Fruit fly (Drosophila melanogaster): ENCODE measurements around the gene D2hgdh.

Gene D2hgdh

dm6 chrX:2136831-2137452 is 4.3 kb upstream of the D2hgdh start (continued):
- TF ChIP-seq Nf-YB (GFP tag; optimal IDR thresholded peaks at IDR 0.05), result peak; percentile 93
- peak; percentile 100 for TF ChIP-seq Chrac-16 (GFP tag; optimal IDR thresholded peaks at IDR 0.05)
- peak; percentile 100 for TF ChIP-seq crc (GFP tag; optimal IDR thresholded peaks at IDR 0.05)
- TF ChIP-seq CG18619 (GFP tag; optimal IDR thresholded peaks at IDR 0.05), result peak; percentile 100
- peak in 1 of 2 experiments; percentile 59 for TF ChIP-seq Dfd (GFP tag; optimal IDR thresholded peaks at IDR 0.05)
- peak; percentile 100 for TF ChIP-seq CG17359 (tag; optimal IDR thresholded peaks at IDR 0.05)
- peak; percentile 100 for TF ChIP-seq Dad (GFP tag; optimal IDR thresholded peaks at IDR 0.05)
- TF ChIP-seq phol (tag; optimal IDR thresholded peaks at IDR 0.05), result peak; percentile 100
- peak; percentile 99 for TF ChIP-seq org-1 (GFP tag; optimal IDR thresholded peaks at IDR 0.05)
- peak; percentile 98 for TF ChIP-seq nom (GFP tag; optimal IDR thresholded peaks at IDR 0.05)
- peak; percentile 96 to 100 for TF ChIP-seq bsh (GFP tag; optimal IDR thresholded peaks at IDR 0.05)
- no peak for TF ChIP-seq inv (GFP tag; IDR thresholded peaks at IDR 0.05; ENCODE audit: partially characterized antibody)
- peak; percentile 99 for TF ChIP-seq luna (GFP tag; optimal IDR thresholded peaks at IDR 0.05)
- TF ChIP-seq Dip3 (GFP tag; optimal IDR thresholded peaks at IDR 0.05), result peak; percentile 100
- TF ChIP-seq Poxn (GFP tag; IDR thresholded peaks at IDR 0.05), result peak; percentile 99
- TF ChIP-seq ap (GFP tag; IDR thresholded peaks at IDR 0.05), result peak; percentile 100
- peak; percentile 96 for TF ChIP-seq CG10543 (GFP tag; optimal IDR thresholded peaks at IDR 0.05)
- peak; percentile 100 for TF ChIP-seq CG12299 (tag; optimal IDR thresholded peaks at IDR 0.05)
- peak; percentile 100 for TF ChIP-seq chm (GFP tag; IDR thresholded peaks at IDR 0.05)
- peak; percentile 100 for TF ChIP-seq fd3F (GFP tag; optimal IDR thresholded peaks at IDR 0.05)
- peak; percentile 100 for TF ChIP-seq Atf-2 (GFP tag; optimal IDR thresholded peaks at IDR 0.05)
- TF ChIP-seq tgo (GFP tag; IDR thresholded peaks at IDR 0.05), result peak; percentile 100
- peak; percentile 99 for TF ChIP-seq Bteb2 (GFP tag; optimal IDR thresholded peaks at IDR 0.05)
- TF ChIP-seq CG2889 (GFP tag; IDR thresholded peaks at IDR 0.05), result peak; percentile 100
- TF ChIP-seq CG11398 (GFP tag; optimal IDR thresholded peaks at IDR 0.05), result peak; percentile 100
- TF ChIP-seq CG8478 (optimal IDR thresholded peaks at IDR 0.05), result peak; percentile 95
- TF ChIP-seq exex (tag; optimal IDR thresholded peaks at IDR 0.05), result peak; percentile 97
- peak; percentile 100 for TF ChIP-seq CG11723 (GFP tag; optimal IDR thresholded peaks at IDR 0.05)
- TF ChIP-seq CG16813 (GFP tag; IDR thresholded peaks at IDR 0.05; ENCODE audit: partially characterized antibody), result 0 out of 3 replicates have a peak, but pooled peaks have one; percentile 39
- TF ChIP-seq CG30020 (tag; optimal IDR thresholded peaks at IDR 0.05), result peak; percentile 91
- peak; percentile 100 for TF ChIP-seq MTF-1 (GFP tag; optimal IDR thresholded peaks at IDR 0.05; ENCODE audit: borderline replicate concordance)
- peak; percentile 95 for TF ChIP-seq CG5180 (GFP tag; optimal IDR thresholded peaks at IDR 0.05)
- peak; percentile 99 for TF ChIP-seq CG6683 (GFP tag; optimal IDR thresholded peaks at IDR 0.05)
- peak; percentile 99 for TF ChIP-seq CG9876 (GFP tag; optimal IDR thresholded peaks at IDR 0.05)
- TF ChIP-seq CG3726 (GFP tag; IDR thresholded peaks at IDR 0.05), result peak; percentile 100
- peak; percentile 97 for TF ChIP-seq CG4360 (GFP tag; IDR thresholded peaks at IDR 0.05)
- TF ChIP-seq nmo (GFP tag; optimal IDR thresholded peaks at IDR 0.05), result peak; percentile 100
- TF ChIP-seq sug (tag; optimal IDR thresholded peaks at IDR 0.05), result peak; percentile 99
- peak; percentile 95 for TF ChIP-seq Nf-YC (tag; optimal IDR thresholded peaks at IDR 0.05)
- TF ChIP-seq fru (optimal IDR thresholded peaks at IDR 0.05), result no peak
- peak; percentile 100 for TF ChIP-seq peb (GFP tag; IDR thresholded peaks at IDR 0.05)
- TF ChIP-seq CG3838 (GFP tag; optimal IDR thresholded peaks at IDR 0.05), result peak; percentile 99
- TF ChIP-seq Kr (GFP tag; optimal IDR thresholded peaks at IDR 0.05), result peak; percentile 99
- peak; percentile 100 for TF ChIP-seq CG2202 (tag; optimal IDR thresholded peaks at IDR 0.05)
- TF ChIP-seq HLHmδ (GFP tag; optimal IDR thresholded peaks at IDR 0.05), result peak; percentile 21
- peak; percentile 100 for TF ChIP-seq ci (GFP tag; IDR thresholded peaks at IDR 0.05)
- no peak for TF ChIP-seq sc (optimal IDR thresholded peaks at IDR 0.05)
- peak; percentile 100 for TF ChIP-seq sc (GFP tag; optimal IDR thresholded peaks at IDR 0.05)
- TF ChIP-seq CG10321 (GFP tag; IDR thresholded peaks at IDR 0.05), result peak; percentile 98
- TF ChIP-seq bigmax (GFP tag; optimal IDR thresholded peaks at IDR 0.05), result peak; percentile 90
